Worm (Caenorhabditis elegans) whole organism, L4 larva: ENCODE data around the gene clh-1.

Experiments
- ces-1 ChIP-seq: fragments of 150-350 bp; sonication (generic microtip); optimal IDR thresholded peaks from 4 replicates; lab custom pipeline; 2014; ENCODE audit warnings: missing biosample characterization, missing genetic modification reagents, missing genetic modification characterization
- egl-27 ChIP-seq: sonication (generic microtip); optimal IDR thresholded peaks from 3 replicates; lab custom pipeline; 2017; ENCODE audit warnings: missing biosample characterization, missing genetic modification reagents, missing genetic modification characterization
- lin-1 ChIP-seq: fragments of 200-800 bp; sonication (Bioruptor generic); IDR thresholded peaks from 2 replicates; pipeline ENCODE4 v1.3.6; 2022; ENCODE audit warnings: missing genetic modification reagents, missing genetic modification characterization, missing compliant biosample characterization
- lin-13 ChIP-seq: fragments of 150-350 bp; optimal IDR thresholded peaks from 2 replicates; lab custom pipeline; 2014; ENCODE audit warnings: missing biosample characterization, missing genetic modification reagents, missing genetic modification characterization
- nhr-11 ChIP-seq: fragments of 150-350 bp; optimal IDR thresholded peaks from 2 replicates; lab custom pipeline; 2014; ENCODE audit warnings: missing biosample characterization, missing genetic modification characterization

DNA sequence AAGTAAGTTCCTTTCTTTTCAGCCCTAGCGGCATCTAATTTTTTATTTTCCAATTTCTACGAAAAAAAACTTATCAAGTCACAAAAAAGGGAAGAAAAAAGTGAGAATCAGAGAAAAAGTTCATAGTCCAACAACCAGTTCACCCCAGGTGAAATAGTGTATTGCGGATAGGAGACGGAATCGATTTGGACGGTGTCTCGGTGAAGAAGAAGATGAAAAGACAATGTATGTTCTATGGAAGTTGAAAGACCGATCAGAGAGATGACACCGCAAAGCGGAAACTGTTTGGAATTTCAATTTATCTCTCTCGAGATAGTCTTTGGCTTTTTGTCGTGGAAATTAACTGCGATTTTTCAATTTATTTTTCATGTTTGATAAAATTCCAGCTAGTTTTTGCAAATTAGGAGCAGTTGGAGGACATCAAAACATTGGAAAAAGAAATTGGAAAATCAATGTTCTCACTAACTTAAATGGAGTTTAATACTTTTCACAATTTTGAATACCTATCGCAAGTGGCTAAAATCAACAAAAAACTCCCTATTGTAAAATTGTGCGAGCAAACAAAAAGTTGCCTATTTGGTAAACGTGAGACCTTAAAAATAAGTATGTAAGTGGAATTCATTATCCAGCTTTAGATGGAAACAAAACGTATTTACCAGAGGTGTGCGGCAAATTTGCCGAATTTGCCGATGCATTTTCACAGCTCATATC lies 3.9 kb downstream of the clh-1 start:
- TF ChIP-seq egl-27 (tag; lab: Kevin White, UChicago) = no peak
- TF ChIP-seq lin-1 (GFP tag; lab: Robert Waterston, UW) = no peak
- no peak for TF ChIP-seq nhr-11
- no peak for TF ChIP-seq ces-1 (GFP tag; lab: Kevin White, UChicago)
- TF ChIP-seq lin-13 (GFP tag; lab: Kevin White, UChicago) = no peak
